Worm (Caenorhabditis elegans): Measurements from ENCODE around the gene nhr-107.

ce11 chrV:7009461-7009860 lies 12.6 kb upstream of the nhr-107 start, which contains the start of gene C33G8.2:
- TF ChIP-seq Y67H2A.10 (GFP tag; conservative IDR thresholded peaks at IDR 0.05): no peak
- no peak for TF ChIP-seq ztf-22 (GFP tag; optimal IDR thresholded peaks at IDR 0.05)
- TF ChIP-seq lin-35 (GFP tag; optimal IDR thresholded peaks at IDR 0.05): no peak
- no peak for TF ChIP-seq hrde-1 (tag; optimal IDR thresholded peaks at IDR 0.05; ENCODE audit: borderline replicate concordance)
- no peak for TF ChIP-seq nhr-80 (tag; optimal IDR thresholded peaks at IDR 0.05)
